Worm (Caenorhabditis elegans) whole organism, midembryonic: ENCODE results near the gene ZK816.1.

Source experiments
- T22C8.4 ChIP-seq: fragments of 200-800 bp; sonication (Bioruptor generic); IDR thresholded peaks from 2 replicates; pipeline ENCODE4 v1.3.6; 2022; ENCODE audit warnings: missing genetic modification characterization, missing compliant biosample characterization
- cog-1 ChIP-seq: sonication (generic microtip); optimal IDR thresholded peaks from 2 replicates; lab custom pipeline; 2016; ENCODE audit warnings: missing genetic modification characterization, missing compliant biosample characterization
- flt-1 ChIP-seq: fragments of 200-800 bp; sonication (Bioruptor generic); IDR thresholded peaks from 2 replicates; pipeline ENCODE4 v1.3.6; 2022; ENCODE audit warnings: missing genetic modification characterization, missing compliant biosample characterization
- klf-2 ChIP-seq: fragments of 200-800 bp; sonication (Bioruptor generic); conservative IDR thresholded peaks from 2 replicates; pipeline ENCODE4 v1.3.6; 2022; ENCODE audit warnings: missing genetic modification reagents, missing genetic modification characterization, missing compliant biosample characterization
- med-1 ChIP-seq: sonication (generic microtip); optimal IDR thresholded peaks from 2 replicates; lab custom pipeline; 2017; ENCODE audit warnings: missing genetic modification characterization, mild to moderate bottlenecking, missing compliant biosample characterization, antibody characterized with exemption, missing genetic modification reagents; ENCODE audit not compliant: insufficient read depth
- ref-1 ChIP-seq: fragments of 200-800 bp; sonication (Bioruptor generic); conservative IDR thresholded peaks from 2 replicates; pipeline ENCODE4 v1.3.6; 2022; ENCODE audit warnings: missing genetic modification reagents, missing genetic modification characterization, missing compliant biosample characterization
- tab-1 ChIP-seq: fragments of 200-800 bp; sonication (Bioruptor generic); IDR thresholded peaks from 2 replicates; pipeline ENCODE4 v1.3.6; 2022; ENCODE audit warnings: missing genetic modification characterization, missing compliant biosample characterization
- ztf-23 ChIP-seq: fragments of 200-800 bp; sonication (Bioruptor generic); IDR thresholded peaks from 2 replicates; pipeline ENCODE4 v1.3.6; 2022; ENCODE audit warnings: missing genetic modification reagents, missing genetic modification characterization, missing compliant biosample characterization
- ztf-29 ChIP-seq: fragments of 200-800 bp; sonication (Bioruptor generic); IDR thresholded peaks from 2 replicates; pipeline ENCODE4 v1.3.6; 2022; ENCODE audit warnings: missing genetic modification reagents, missing genetic modification characterization, missing compliant biosample characterization

Gene ZK816.1

DNA sequence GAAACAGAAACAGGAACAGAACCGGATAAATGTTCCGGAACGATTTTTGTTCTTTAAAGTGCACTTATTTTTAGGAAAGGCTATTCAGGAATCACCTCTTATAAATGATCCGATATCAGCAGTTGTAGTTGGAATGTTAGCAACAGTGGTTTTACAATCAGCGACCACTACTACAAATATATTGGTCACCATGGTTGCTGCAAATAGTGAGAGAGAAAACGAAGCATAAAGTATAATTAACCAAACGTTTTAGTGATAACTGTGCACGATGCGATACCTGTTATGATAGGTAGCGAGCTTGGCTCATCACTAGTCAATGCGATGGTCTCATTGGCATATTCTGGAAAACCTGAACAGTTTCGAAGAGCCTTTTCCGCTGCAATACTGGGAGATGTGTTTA lies 17.9 kb downstream of the ZK816.1 start:
- TF ChIP-seq klf-2 (no peak), ztf-23 (GFP tag; lab: Robert Waterston, UW) (no peak), ztf-29 (GFP tag; lab: Robert Waterston, UW) (no peak), med-1 (no peak), tab-1 (GFP tag; lab: Robert Waterston, UW) (no peak)

DNA sequence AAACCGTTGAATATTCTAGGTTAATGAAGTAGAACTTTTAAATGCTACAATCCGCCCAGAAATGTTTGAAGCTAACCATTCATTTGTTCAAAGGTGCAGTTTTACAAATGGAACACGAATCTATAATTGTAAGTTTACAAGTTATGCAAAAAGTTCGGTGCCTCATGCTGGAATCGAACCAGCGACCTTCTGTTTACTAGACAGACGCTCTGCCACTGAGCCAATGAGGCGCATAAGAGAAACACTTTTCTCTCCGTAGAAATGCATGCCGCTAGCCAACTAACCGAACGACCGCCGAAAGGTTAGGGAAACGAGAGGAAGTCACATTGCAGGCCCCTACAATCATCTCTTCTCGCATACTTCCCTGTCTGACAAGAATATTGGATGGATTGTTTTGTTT lies 19.8 kb downstream of the ZK816.1 start:
- TF ChIP-seq flt-1 (peak; percentile 96), cog-1 (tag; lab: Kevin White, UChicago) (peak; percentile 78), ref-1 (peak; percentile 82), T22C8.4 (peak; percentile 95), ztf-29 (GFP tag; lab: Robert Waterston, UW) (peak; percentile 95), ztf-23 (GFP tag; lab: Robert Waterston, UW) (peak; percentile 92), klf-2 (peak; percentile 94), med-1 (peak; percentile 37), tab-1 (GFP tag; lab: Robert Waterston, UW) (peak; percentile 95)

DNA sequence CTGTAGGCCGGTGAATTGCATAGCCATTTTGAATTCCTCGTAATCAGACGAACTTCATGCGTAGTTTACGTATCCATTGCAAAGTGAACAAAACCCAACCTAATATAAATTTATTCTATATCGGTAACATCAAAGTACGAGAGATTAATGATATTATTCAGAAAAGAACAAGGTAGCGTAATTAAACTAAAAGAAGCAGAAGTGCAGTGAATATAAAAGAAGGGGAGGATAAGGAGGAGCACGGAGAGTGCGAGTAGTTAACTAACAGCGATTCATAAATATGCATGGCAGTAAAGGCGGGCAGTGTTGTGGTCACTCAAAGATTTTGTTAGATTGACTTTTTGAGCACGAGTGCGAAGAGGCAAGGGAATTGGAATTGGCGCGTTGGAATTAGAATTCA lies 23.1 kb downstream of the ZK816.1 start, which contains the start of gene clc-3:
clc-3 (minus strand) TSS at position 101 of the 400 bp plus-strand sequence.
- TF ChIP-seq klf-2 (no peak), ztf-23 (GFP tag; lab: Robert Waterston, UW) (0 out of 2 replicates have a peak, but pooled peaks have one; percentile 22), flt-1 (no peak)

DNA sequence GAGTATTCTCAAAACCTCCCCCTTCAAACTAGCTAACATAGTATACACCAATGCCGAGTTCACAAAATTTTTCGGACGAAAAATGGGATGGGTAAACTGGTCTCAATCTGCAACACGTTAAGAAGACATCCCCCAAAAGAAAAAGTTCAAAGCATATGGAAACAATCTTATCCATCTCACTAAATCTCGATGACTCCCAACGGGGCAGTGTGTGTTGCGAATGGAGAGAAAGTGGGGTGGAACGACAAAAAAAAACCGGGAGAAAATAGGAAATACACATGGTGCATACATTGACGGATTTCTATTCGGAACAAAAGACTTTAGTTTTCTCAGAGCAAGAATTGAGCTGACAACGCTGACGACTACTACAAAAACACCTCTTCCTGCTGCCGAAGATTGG lies 23.8 kb downstream of the ZK816.1 start:
- TF ChIP-seq ztf-29 (GFP tag; lab: Robert Waterston, UW) (no peak), ztf-23 (GFP tag; lab: Robert Waterston, UW) (no peak), tab-1 (GFP tag; lab: Robert Waterston, UW) (no peak), cog-1 (tag; lab: Kevin White, UChicago) (no peak), T22C8.4 (no peak)

DNA sequence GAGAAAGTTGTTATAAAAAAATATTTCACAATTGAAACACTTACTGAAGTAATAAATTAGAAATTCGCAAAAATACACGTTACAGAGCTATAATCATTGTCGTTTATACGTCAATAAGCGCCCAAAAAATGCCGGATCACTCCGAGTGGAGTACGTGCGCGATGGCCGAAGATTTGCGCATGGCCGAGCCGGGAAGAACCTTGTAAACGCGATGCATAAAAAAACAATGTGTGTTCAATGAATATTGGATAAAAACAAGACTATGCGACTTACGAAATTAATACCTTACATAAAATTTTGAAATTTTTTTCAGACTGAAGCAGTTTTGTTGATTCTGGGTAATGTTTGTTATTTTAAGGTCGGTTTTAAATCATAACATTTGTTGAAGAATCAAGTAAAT lies 27.6 kb downstream of the ZK816.1 start, which contains the start of gene sorf-1:
sorf-1 (minus strand) TSS at position 135 of the 400 bp plus-strand sequence.
- TF ChIP-seq tab-1 (GFP tag; lab: Robert Waterston, UW) (no peak), ref-1 (no peak), T22C8.4 (no peak), klf-2 (no peak), ztf-29 (GFP tag; lab: Robert Waterston, UW) (no peak), flt-1 (no peak), ztf-23 (GFP tag; lab: Robert Waterston, UW) (no peak), cog-1 (tag; lab: Kevin White, UChicago) (no peak), med-1 (no peak)

DNA sequence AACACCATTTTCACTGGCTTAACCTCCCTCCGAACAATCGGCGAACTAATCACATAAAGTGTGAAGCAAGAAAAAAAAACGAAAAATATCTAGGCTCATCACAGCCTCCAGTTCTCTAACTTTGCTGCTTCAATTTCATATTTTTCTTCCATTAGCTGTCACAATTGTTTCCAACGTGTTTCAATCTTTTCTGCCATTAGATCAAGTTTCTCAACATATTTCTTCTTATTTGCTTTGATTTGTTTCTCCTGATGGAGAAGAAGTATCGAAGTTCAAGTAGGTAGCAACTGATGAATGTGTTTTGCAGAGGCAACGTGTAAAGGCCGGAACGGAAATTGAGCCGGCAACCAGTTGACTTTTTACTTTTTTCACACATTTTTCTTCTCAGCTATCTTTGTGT lies 28.7 kb downstream of the ZK816.1 start, which contains the start of gene ZK563.7:
ZK563.7 (plus strand) TSS at position 301 of the 400 bp plus-strand sequence.
- TF ChIP-seq ref-1: no peak
- TF ChIP-seq ztf-23 (GFP tag; lab: Robert Waterston, UW): no peak
- no peak for TF ChIP-seq cog-1 (tag; lab: Kevin White, UChicago)
- no peak for TF ChIP-seq T22C8.4
- no peak for TF ChIP-seq med-1
- TF ChIP-seq tab-1 (GFP tag; lab: Robert Waterston, UW): no peak
- TF ChIP-seq ztf-29 (GFP tag; lab: Robert Waterston, UW): no peak
- no peak for TF ChIP-seq klf-2
- no peak for TF ChIP-seq flt-1

DNA sequence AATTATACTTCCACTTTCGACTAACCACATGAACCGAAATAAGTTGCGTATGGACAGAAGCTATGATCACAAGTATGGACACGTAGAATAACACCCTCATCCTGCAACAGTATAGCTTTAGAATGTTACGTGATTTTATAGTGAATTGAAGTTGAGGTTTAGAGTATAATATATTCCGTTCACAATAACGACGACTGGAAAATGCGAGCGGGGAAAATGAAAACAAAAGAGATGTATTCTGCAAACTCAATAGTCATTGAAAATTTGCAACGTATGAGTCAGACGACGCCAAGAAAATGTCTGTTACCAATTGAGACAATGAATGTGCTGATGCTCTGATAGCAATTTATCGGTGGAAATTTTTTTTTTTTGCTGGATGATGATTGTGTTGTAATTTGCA lies 33.9 kb downstream of the ZK816.1 start, which contains the start of gene acp-1:
acp-1 (minus strand) TSS at position 101 of the 400 bp plus-strand sequence.
- no peak for TF ChIP-seq klf-2

DNA sequence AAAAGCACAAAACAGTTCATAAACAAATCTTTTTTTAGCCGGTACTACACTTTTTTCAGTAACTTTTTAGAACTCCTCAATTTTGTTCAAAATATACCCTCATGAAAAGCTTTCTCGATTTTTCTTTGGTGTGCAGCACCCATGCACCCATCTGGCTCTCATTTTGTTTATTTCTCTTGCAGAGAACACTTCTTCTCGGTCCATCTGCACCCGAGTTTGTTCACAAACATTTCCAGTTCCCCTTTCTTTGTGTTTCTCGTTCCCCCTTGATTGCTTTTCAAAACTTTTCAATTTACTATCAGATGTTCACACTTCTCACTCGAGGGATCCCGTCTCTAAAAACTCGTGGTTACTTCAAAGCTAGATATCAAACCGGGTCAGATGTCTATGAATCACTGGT lies 42.0 kb downstream of the ZK816.1 start, which contains the start of gene slcf-2:
slcf-2 (plus strand) TSS at position 301 of the 400 bp plus-strand sequence.
- TF ChIP-seq cog-1 (tag; lab: Kevin White, UChicago) (no peak), flt-1 (no peak), ztf-29 (GFP tag; lab: Robert Waterston, UW) (no peak)

DNA sequence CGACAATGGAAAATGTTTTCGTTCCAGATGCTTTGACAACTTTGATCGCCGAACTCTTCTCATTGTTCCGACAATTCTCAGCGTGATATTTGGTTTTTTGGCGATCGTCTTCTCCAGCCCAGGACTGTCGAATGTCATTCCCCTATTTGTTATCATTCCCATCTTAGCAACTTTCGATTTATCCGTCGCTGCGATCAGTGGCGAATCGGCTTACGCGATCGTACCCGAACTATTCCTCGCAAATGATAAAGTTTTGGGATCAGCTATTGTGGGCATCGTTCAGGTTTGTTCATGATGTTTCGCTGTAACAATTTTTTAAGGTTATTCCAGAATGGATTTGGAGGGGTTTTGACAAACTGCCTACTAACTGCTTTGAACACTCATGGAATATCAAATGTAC lies 45.2 kb downstream of the ZK816.1 start:
- TF ChIP-seq cog-1 (tag; lab: Kevin White, UChicago): no peak
- no peak for TF ChIP-seq med-1
- TF ChIP-seq ztf-29 (GFP tag; lab: Robert Waterston, UW): no peak
- no peak for TF ChIP-seq klf-2
- no peak for TF ChIP-seq flt-1
- no peak for TF ChIP-seq ref-1
- TF ChIP-seq tab-1 (GFP tag; lab: Robert Waterston, UW): no peak
- TF ChIP-seq ztf-23 (GFP tag; lab: Robert Waterston, UW): no peak
- TF ChIP-seq T22C8.4: no peak

DNA sequence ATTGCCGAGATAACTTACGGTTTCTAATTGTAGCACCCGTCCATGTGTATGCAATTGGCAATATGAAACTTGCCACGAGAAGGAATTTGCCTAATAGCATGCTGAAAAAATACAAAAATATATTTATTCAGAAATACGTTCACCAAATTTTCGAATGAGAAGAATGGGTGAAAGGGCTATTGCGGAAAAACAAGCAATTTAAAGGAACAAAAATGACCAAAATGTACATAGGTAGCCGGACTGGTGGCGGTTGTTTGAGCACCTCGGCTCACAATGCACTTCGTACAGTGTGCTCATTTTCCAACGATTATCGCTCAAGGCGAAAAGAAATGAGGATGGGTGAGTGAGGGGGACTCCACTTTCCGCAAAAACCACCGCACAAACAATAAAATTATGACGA lies 48.4 kb downstream of the ZK816.1 start, which contains the start of gene cht-1:
cht-1 (minus strand) TSS at position 101 of the 400 bp plus-strand sequence.
- no peak for TF ChIP-seq cog-1 (tag; lab: Kevin White, UChicago)
- TF ChIP-seq flt-1: no peak
- no peak for TF ChIP-seq med-1
- no peak for TF ChIP-seq klf-2
- no peak for TF ChIP-seq ref-1
- no peak for TF ChIP-seq T22C8.4
- no peak for TF ChIP-seq ztf-23 (GFP tag; lab: Robert Waterston, UW)
- no peak for TF ChIP-seq tab-1 (GFP tag; lab: Robert Waterston, UW)
- no peak for TF ChIP-seq ztf-29 (GFP tag; lab: Robert Waterston, UW)

DNA sequence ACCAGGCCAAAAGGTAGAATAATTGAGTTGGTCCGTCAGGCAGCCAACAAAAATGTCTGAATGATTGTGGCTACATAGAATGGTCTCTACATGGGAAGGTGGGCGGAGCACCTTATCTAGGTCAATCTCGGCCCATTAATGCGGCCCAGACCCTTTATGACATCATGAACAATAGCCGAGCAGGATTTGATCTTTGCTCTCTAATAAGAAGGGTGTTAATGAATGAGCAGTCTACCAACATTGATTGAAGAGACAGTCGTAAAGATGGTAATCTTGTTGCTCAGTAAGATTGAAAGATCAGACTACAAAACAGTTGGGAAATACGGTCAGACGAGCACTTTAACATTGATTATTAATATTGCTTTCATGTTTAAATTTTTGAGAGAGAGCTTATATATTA lies 48.9 kb downstream of the ZK816.1 start:
- TF ChIP-seq tab-1 (GFP tag; lab: Robert Waterston, UW): no peak
- TF ChIP-seq med-1: no peak
- TF ChIP-seq cog-1 (tag; lab: Kevin White, UChicago): no peak
- no peak for TF ChIP-seq ref-1
- TF ChIP-seq klf-2: no peak
- no peak for TF ChIP-seq T22C8.4
- TF ChIP-seq flt-1: no peak
- no peak for TF ChIP-seq ztf-29 (GFP tag; lab: Robert Waterston, UW)
- no peak for TF ChIP-seq ztf-23 (GFP tag; lab: Robert Waterston, UW)
